Worm (Caenorhabditis elegans) whole organism, L1 larva: ENCODE results near the gene sma-1.

Experiments used
- C16A3.4 ChIP-seq: fragments of 150-350 bp; optimal IDR thresholded peaks from 2 replicates; lab custom pipeline; 2014; ENCODE audit warnings: missing biosample characterization, missing genetic modification characterization
- C34B4.2 ChIP-seq: sonication (generic microtip); optimal IDR thresholded peaks from 2 replicates; lab custom pipeline; 2017; ENCODE audit warnings: mild to moderate bottlenecking, missing genetic modification characterization, missing compliant biosample characterization
- F16B12.6 ChIP-seq: fragments of 150-350 bp; optimal IDR thresholded peaks from 2 replicates; lab custom pipeline; 2014; ENCODE audit warnings: missing biosample characterization, missing genetic modification characterization
- ama-1 ChIP-seq: fragments of 150-350 bp; optimal IDR thresholded peaks from 2 replicates; lab custom pipeline; 2014
- blmp-1 ChIP-seq: fragments of 150-350 bp; optimal IDR thresholded peaks from 2 replicates; lab custom pipeline; 2014; ENCODE audit warnings: missing biosample characterization, missing genetic modification characterization
- ceh-63 ChIP-seq: fragments of 200-800 bp; sonication (Bioruptor generic); optimal IDR thresholded peaks from 2 replicates; lab custom pipeline; 2018; ENCODE audit warnings: mild to moderate bottlenecking, missing genetic modification characterization, missing compliant biosample characterization
- ceh-8 ChIP-seq: fragments of 200-800 bp; sonication (Bioruptor generic); optimal IDR thresholded peaks from 2 replicates; lab custom pipeline; 2018; ENCODE audit warnings: mild to moderate bottlenecking, missing genetic modification characterization, moderate library complexity, missing compliant biosample characterization
- ces-1 ChIP-seq: fragments of 150-350 bp; optimal IDR thresholded peaks from 2 replicates; lab custom pipeline; 2014; ENCODE audit warnings: missing biosample characterization, missing genetic modification reagents, missing genetic modification characterization
- dpl-1 ChIP-seq, 3 experiments: fragments of 150-350 bp in 2 of 3; sonication (generic microtip) in 1 of 3; optimal IDR thresholded peaks; 2 replicates each; lab custom pipeline; 2014 to 2017; ENCODE audit warnings: missing biosample characterization in 3 of 3, missing genetic modification characterization in 3 of 3, missing genetic modification reagents in 3 of 3
- dsc-1 ChIP-seq: sonication (generic microtip); optimal IDR thresholded peaks from 2 replicates; lab custom pipeline; 2016; ENCODE audit warnings: mild to moderate bottlenecking, missing genetic modification characterization, missing compliant biosample characterization
- efl-1 ChIP-seq, 4 experiments: fragments of 150-350 bp; optimal IDR thresholded peaks in 3 of 4; peaks in 1 of 4; 1 replicate in 1 of 4; 2 replicates in 3 of 4; lab custom pipeline; 2014; ENCODE audit warnings: missing biosample characterization in 2 of 4, missing genetic modification characterization in 2 of 4, missing genetic modification reagents in 2 of 4
- elt-2 ChIP-seq: sonication (generic microtip); optimal IDR thresholded peaks from 2 replicates; lab custom pipeline; 2016; ENCODE audit warnings: missing genetic modification characterization, mild to moderate bottlenecking, inconsistent platforms, missing compliant biosample characterization, missing genetic modification reagents
- ets-5 ChIP-seq: fragments of 200-800 bp; sonication (Bioruptor generic); IDR thresholded peaks from 2 replicates; pipeline ENCODE4 v1.3.6; 2022; ENCODE audit warnings: missing genetic modification characterization, missing compliant biosample characterization
- fkh-10 ChIP-seq: sonication (generic microtip); optimal IDR thresholded peaks from 2 replicates; lab custom pipeline; 2017; ENCODE audit warnings: missing biosample characterization, missing genetic modification reagents, missing genetic modification characterization
- fkh-8 ChIP-seq: sonication (generic microtip); optimal IDR thresholded peaks from 2 replicates; lab custom pipeline; 2016; ENCODE audit warnings: mild to moderate bottlenecking, missing genetic modification characterization, missing compliant biosample characterization
- fos-1 ChIP-seq: fragments of 150-350 bp; optimal IDR thresholded peaks from 2 replicates; lab custom pipeline; 2014; ENCODE audit warnings: missing biosample characterization, missing genetic modification characterization
- grh-1 ChIP-seq: fragments of 200-800 bp; sonication (Bioruptor generic); IDR thresholded peaks from 2 replicates; pipeline ENCODE4 v1.3.6; 2022; ENCODE audit warnings: missing genetic modification reagents, missing genetic modification characterization, missing compliant biosample characterization
- lin-14 ChIP-seq: fragments of 200-800 bp; sonication (Bioruptor generic); optimal IDR thresholded peaks from 2 replicates; lab custom pipeline; 2018; ENCODE audit warnings: mild to moderate bottlenecking, missing genetic modification characterization, moderate library complexity, missing compliant biosample characterization
- lin-15B ChIP-seq: fragments of 150-350 bp; sonication (generic microtip); optimal IDR thresholded peaks from 3 replicates; lab custom pipeline; 2014; ENCODE audit warnings: missing biosample characterization, missing genetic modification characterization
- lin-35 ChIP-seq, 2 experiments: fragments of 150-350 bp; optimal IDR thresholded peaks; 2 replicates each; lab custom pipeline; 2014; ENCODE audit warnings: missing biosample characterization in 2 of 2, missing genetic modification characterization in 2 of 2, missing genetic modification reagents in 2 of 2
- lir-3 ChIP-seq: sonication (generic microtip); optimal IDR thresholded peaks from 2 replicates; lab custom pipeline; 2016; ENCODE audit warnings: mild to moderate bottlenecking, missing genetic modification characterization, moderate library complexity, missing compliant biosample characterization; ENCODE audit not compliant: poor library complexity
- mdl-1 ChIP-seq, 2 experiments: fragments of 150-350 bp; optimal IDR thresholded peaks; 2 replicates each; lab custom pipeline; 2014 to 2017; ENCODE audit warnings: missing biosample characterization in 2 of 2, missing genetic modification characterization in 2 of 2, inconsistent platforms in 1 of 2
- mef-2 ChIP-seq: fragments of 150-350 bp; optimal IDR thresholded peaks from 2 replicates; lab custom pipeline; 2014; ENCODE audit warnings: missing biosample characterization, missing genetic modification characterization
- mep-1 ChIP-seq: fragments of 150-350 bp; optimal IDR thresholded peaks from 2 replicates; lab custom pipeline; 2014; ENCODE audit warnings: missing biosample characterization, missing genetic modification characterization
- nhr-11 ChIP-seq: fragments of 150-350 bp; optimal IDR thresholded peaks from 2 replicates; lab custom pipeline; 2014; ENCODE audit warnings: missing biosample characterization, missing genetic modification characterization
- nhr-12 ChIP-seq: sonication (generic microtip); optimal IDR thresholded peaks from 2 replicates; lab custom pipeline; 2017; ENCODE audit warnings: missing biosample characterization, missing genetic modification characterization
- nhr-19 ChIP-seq: fragments of 200-800 bp; sonication (Bioruptor generic); conservative IDR thresholded peaks from 2 replicates; pipeline ENCODE4 v1.3.6; 2022; ENCODE audit warnings: missing genetic modification characterization, missing compliant biosample characterization
- nhr-20 ChIP-seq: sonication (generic microtip); optimal IDR thresholded peaks from 2 replicates; lab custom pipeline; 2016; ENCODE audit warnings: mild to moderate bottlenecking, missing genetic modification characterization, missing compliant biosample characterization
- nhr-237 ChIP-seq: fragments of 150-350 bp; optimal IDR thresholded peaks from 2 replicates; lab custom pipeline; 2014; ENCODE audit warnings: missing biosample characterization, missing genetic modification characterization
- nhr-71 ChIP-seq: sonication (generic microtip); optimal IDR thresholded peaks from 2 replicates; lab custom pipeline; 2016; ENCODE audit warnings: mild to moderate bottlenecking, missing genetic modification characterization, moderate library complexity, missing compliant biosample characterization
- nhr-76 ChIP-seq: sonication (generic microtip); optimal IDR thresholded peaks from 2 replicates; lab custom pipeline; 2017; ENCODE audit warnings: missing biosample characterization, missing genetic modification characterization
- nhr-77 ChIP-seq: fragments of 150-350 bp; optimal IDR thresholded peaks from 2 replicates; lab custom pipeline; 2014; ENCODE audit warnings: missing biosample characterization, missing genetic modification characterization
- nhr-84 ChIP-seq: sonication (generic microtip); optimal IDR thresholded peaks from 2 replicates; lab custom pipeline; 2017; ENCODE audit warnings: missing biosample characterization, missing genetic modification characterization
- nhr-85 ChIP-seq: sonication (generic microtip); peaks from one replicate; lab custom pipeline; 2016; ENCODE audit warnings: missing genetic modification characterization, inconsistent platforms, missing compliant biosample characterization
- nhr-90 ChIP-seq: sonication (generic microtip); optimal IDR thresholded peaks from 2 replicates; lab custom pipeline; 2016; ENCODE audit warnings: mild to moderate bottlenecking, missing genetic modification characterization, missing compliant biosample characterization; ENCODE audit not compliant: poor library complexity
- pqm-1 ChIP-seq: sonication (generic microtip); optimal IDR thresholded peaks from 3 replicates; lab custom pipeline; 2017; ENCODE audit warnings: missing biosample characterization, missing genetic modification characterization
- skn-1 ChIP-seq: fragments of 150-350 bp; optimal IDR thresholded peaks from 2 replicates; lab custom pipeline; 2014; ENCODE audit warnings: missing biosample characterization, missing genetic modification characterization
- swsn-7 ChIP-seq: sonication (generic microtip); optimal IDR thresholded peaks from 2 replicates; lab custom pipeline; 2016; ENCODE audit warnings: missing genetic modification characterization, missing compliant biosample characterization
- tbx-2 ChIP-seq: sonication (generic microtip); optimal IDR thresholded peaks from 2 replicates; lab custom pipeline; 2016; ENCODE audit warnings: missing genetic modification characterization, missing compliant biosample characterization
- unc-130 ChIP-seq: fragments of 150-350 bp; optimal IDR thresholded peaks from 2 replicates; lab custom pipeline; 2017; ENCODE audit warnings: missing biosample characterization, missing genetic modification characterization, inconsistent platforms
- xbp-1 ChIP-seq: sonication (generic microtip); optimal IDR thresholded peaks from 2 replicates; lab custom pipeline; 2016; ENCODE audit warnings: missing genetic modification characterization, missing compliant biosample characterization
- zag-1 ChIP-seq: fragments of 150-350 bp; optimal IDR thresholded peaks from 2 replicates; lab custom pipeline; 2014; ENCODE audit warnings: missing biosample characterization, missing genetic modification characterization
- zip-4 ChIP-seq: fragments of 200-800 bp; sonication (Bioruptor generic); optimal IDR thresholded peaks from 2 replicates; lab custom pipeline; 2018; ENCODE audit warnings: mild to moderate bottlenecking, missing genetic modification characterization, moderate library complexity, missing compliant biosample characterization

The sma-1 gene

DNA sequence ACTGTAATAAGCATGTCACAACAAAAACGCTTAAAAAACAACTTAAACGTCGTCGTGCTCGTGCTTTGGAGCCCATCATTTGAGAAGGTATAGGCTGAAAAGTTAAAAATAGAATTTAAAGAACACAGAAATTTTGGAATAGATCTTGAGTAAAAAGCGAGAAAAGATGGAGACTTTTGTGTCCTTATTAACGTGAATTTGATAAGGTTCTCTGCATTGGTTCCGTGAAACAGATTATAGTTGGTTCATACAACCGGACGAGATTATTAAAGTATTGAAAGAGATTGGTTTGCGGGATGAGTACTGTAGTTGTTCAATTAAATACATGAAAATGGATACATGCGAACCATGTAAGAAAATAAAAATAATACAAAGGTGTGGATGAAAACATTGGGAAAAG lies 38.5 kb downstream of the sma-1 start, which contains the start of gene gpla-1:
gpla-1 (minus strand) TSS at position 101 of the 400 bp plus-strand sequence.
- TF ChIP-seq nhr-11 (tag; lab: Kevin White, UChicago) (no peak), mep-1 (no peak), C34B4.2 (tag; lab: Kevin White, UChicago) (no peak), ceh-8 (GFP tag; lab: Kevin White, UChicago) (no peak), mef-2 (tag; lab: Kevin White, UChicago) (no peak), zag-1 (tag; lab: Kevin White, UChicago) (no peak), nhr-12 (tag; lab: Kevin White, UChicago) (no peak), xbp-1 (tag; lab: Kevin White, UChicago) (no peak), nhr-76 (no peak), nhr-85 (tag; lab: Kevin White, UChicago) (no peak), zip-4 (no peak), blmp-1 (no peak), mdl-1 (tag; optimal IDR thresholded peaks at IDR 0.05; lab: Kevin White, UChicago) (no peak)
- TF ChIP-seq, all 84 proteins: peak for 0

DNA sequence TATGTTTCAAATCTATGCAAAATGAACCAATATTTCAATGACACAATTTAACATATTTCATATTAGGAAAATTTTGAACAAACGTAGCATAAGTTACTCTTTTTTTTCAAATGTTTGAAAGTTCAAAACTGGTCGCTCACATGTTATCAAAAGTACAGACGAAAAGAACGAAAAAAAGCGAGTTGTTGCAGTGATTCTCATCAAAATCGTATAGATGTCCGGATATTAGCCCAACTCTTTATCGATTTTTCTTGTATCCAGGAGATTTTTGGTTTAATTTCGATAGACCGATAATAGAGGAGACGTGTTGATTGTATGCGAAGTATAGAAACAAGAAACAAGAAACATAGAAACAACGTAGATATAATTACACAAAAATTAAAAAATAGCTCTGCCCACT lies 41.1 kb downstream of the sma-1 start:
- TF ChIP-seq efl-1 (optimal IDR thresholded peaks at IDR 0.05; lab: Kevin White, UChicago) (no peak), efl-1 (GFP tag; optimal IDR thresholded peaks at IDR 0.05 in 1 of 2; lab: Kevin White, UChicago) (peak in 1 of 2 experiments; percentile 85), ceh-63 (GFP tag; lab: Kevin White, UChicago) (no peak), lin-14 (GFP tag; lab: Kevin White, UChicago) (no peak)

DNA sequence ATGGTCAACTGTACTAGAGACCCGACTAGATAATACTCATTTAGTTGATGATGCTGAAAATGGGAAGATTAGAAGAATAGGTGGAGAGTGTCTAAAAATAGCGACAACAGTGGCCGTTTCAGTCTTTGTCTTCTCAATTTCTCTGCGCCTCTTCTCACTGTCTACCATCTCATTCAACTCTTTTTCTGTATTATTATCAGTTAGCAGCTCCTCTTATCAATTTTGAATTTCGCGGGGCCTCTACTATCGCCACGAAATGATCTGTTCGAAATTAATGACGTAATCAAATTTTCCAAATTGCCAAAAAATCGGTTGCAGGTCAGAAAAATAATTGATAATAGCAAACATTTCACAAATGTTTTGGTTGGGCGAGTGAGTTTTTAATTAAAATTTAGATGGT lies 42.4 kb downstream of the sma-1 start:
- TF ChIP-seq lin-35 (GFP tag; optimal IDR thresholded peaks at IDR 0.05; lab: Kevin White, UChicago), result peak in 1 of 2 experiments; percentile 51
- no peak for TF ChIP-seq ets-5
- TF ChIP-seq elt-2 (tag; lab: Kevin White, UChicago), result peak; percentile 93
- TF ChIP-seq nhr-71 (tag; lab: Kevin White, UChicago), result no peak
- no peak for TF ChIP-seq efl-1 (optimal IDR thresholded peaks at IDR 0.05; lab: Kevin White, UChicago)
- peak in 1 of 2 experiments; percentile 89 for TF ChIP-seq efl-1 (GFP tag; optimal IDR thresholded peaks at IDR 0.05 in 1 of 2; lab: Kevin White, UChicago)
- TF ChIP-seq ceh-8 (GFP tag; lab: Kevin White, UChicago), result no peak
- TF ChIP-seq dsc-1 (tag; lab: Kevin White, UChicago), result no peak
- no peak for TF ChIP-seq nhr-237 (tag; lab: Kevin White, UChicago)
- TF ChIP-seq ama-1, result no peak
- no peak for TF ChIP-seq ces-1 (GFP tag; lab: Kevin White, UChicago)
- no peak for TF ChIP-seq zag-1 (tag; lab: Kevin White, UChicago)
- no peak for TF ChIP-seq nhr-84 (tag; lab: Kevin White, UChicago)
- TF ChIP-seq lin-14 (GFP tag; lab: Kevin White, UChicago), result no peak
- TF ChIP-seq pqm-1 (tag; lab: Kevin White, UChicago), result peak; percentile 91
- no peak for TF ChIP-seq tbx-2
- TF ChIP-seq fkh-8 (tag; lab: Kevin White, UChicago), result no peak
- no peak for TF ChIP-seq fkh-10 (GFP tag; lab: Kevin White, UChicago)
- TF ChIP-seq C16A3.4, result no peak
- peak; percentile 31 for TF ChIP-seq nhr-90 (tag; lab: Kevin White, UChicago)
- TF ChIP-seq lin-15B (tag; lab: Kevin White, UChicago), result no peak
- no peak for TF ChIP-seq lir-3 (tag; lab: Kevin White, UChicago)
- no peak for TF ChIP-seq dpl-1 (GFP tag; optimal IDR thresholded peaks at IDR 0.05; lab: Kevin White, UChicago)
- TF ChIP-seq nhr-20 (tag; lab: Kevin White, UChicago), result peak; percentile 28

DNA sequence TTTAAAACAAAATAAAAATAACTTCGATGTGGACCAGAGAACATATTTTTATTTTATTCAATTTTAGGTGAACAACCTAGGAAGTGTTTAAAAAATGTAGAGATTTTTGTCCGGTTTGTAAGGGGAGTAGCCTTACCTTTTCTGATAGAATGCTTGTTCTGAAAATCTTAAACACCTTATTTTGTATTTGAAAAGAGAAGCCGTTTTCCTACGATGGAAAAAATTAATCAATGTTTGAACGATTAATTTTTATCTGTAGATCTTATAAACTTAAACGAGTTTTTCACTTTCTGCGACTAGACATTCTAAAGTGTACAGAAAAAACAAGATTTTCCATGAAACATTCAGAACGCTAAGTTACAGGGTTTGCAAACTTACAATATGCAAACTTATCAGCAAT lies 43.1 kb downstream of the sma-1 start, which contains the start of gene F58H1.6:
F58H1.6 (plus strand) TSS at position 301 of the 400 bp plus-strand sequence.
- no peak for TF ChIP-seq swsn-7 (tag; lab: Kevin White, UChicago)
- no peak for TF ChIP-seq C34B4.2 (tag; lab: Kevin White, UChicago)
- TF ChIP-seq fos-1 (tag; lab: Kevin White, UChicago), result no peak
- no peak for TF ChIP-seq skn-1 (tag; lab: Kevin White, UChicago)
- no peak for TF ChIP-seq nhr-19
- TF ChIP-seq F16B12.6 (tag; lab: Kevin White, UChicago), result no peak
- TF ChIP-seq lin-15B (tag; lab: Kevin White, UChicago), result no peak
- no peak for TF ChIP-seq lir-3 (tag; lab: Kevin White, UChicago)
- no peak for TF ChIP-seq grh-1
- no peak for TF ChIP-seq unc-130
- no peak for TF ChIP-seq nhr-77 (tag; lab: Kevin White, UChicago)
- no peak for TF ChIP-seq dsc-1 (tag; lab: Kevin White, UChicago)
- no peak for TF ChIP-seq nhr-76
- TF ChIP-seq, all 84 proteins: peak for 0
